Worm (Caenorhabditis elegans) whole organism, midembryonic: ENCODE results near the gene Y73B6BL.44.

Source experiments
- T22C8.4 ChIP-seq: fragments of 200-800 bp; sonication (Bioruptor generic); IDR thresholded peaks from 2 replicates; pipeline ENCODE4 v1.3.6; 2022; ENCODE audit warnings: missing genetic modification characterization, missing compliant biosample characterization
- cog-1 ChIP-seq: sonication (generic microtip); optimal IDR thresholded peaks from 2 replicates; lab custom pipeline; 2016; ENCODE audit warnings: missing genetic modification characterization, missing compliant biosample characterization
- flt-1 ChIP-seq: fragments of 200-800 bp; sonication (Bioruptor generic); IDR thresholded peaks from 2 replicates; pipeline ENCODE4 v1.3.6; 2022; ENCODE audit warnings: missing genetic modification characterization, missing compliant biosample characterization
- klf-2 ChIP-seq: fragments of 200-800 bp; sonication (Bioruptor generic); conservative IDR thresholded peaks from 2 replicates; pipeline ENCODE4 v1.3.6; 2022; ENCODE audit warnings: missing genetic modification reagents, missing genetic modification characterization, missing compliant biosample characterization
- med-1 ChIP-seq: sonication (generic microtip); optimal IDR thresholded peaks from 2 replicates; lab custom pipeline; 2017; ENCODE audit warnings: missing genetic modification characterization, mild to moderate bottlenecking, missing compliant biosample characterization, antibody characterized with exemption, missing genetic modification reagents; ENCODE audit not compliant: insufficient read depth
- ref-1 ChIP-seq: fragments of 200-800 bp; sonication (Bioruptor generic); conservative IDR thresholded peaks from 2 replicates; pipeline ENCODE4 v1.3.6; 2022; ENCODE audit warnings: missing genetic modification reagents, missing genetic modification characterization, missing compliant biosample characterization
- tab-1 ChIP-seq: fragments of 200-800 bp; sonication (Bioruptor generic); IDR thresholded peaks from 2 replicates; pipeline ENCODE4 v1.3.6; 2022; ENCODE audit warnings: missing genetic modification characterization, missing compliant biosample characterization
- ztf-23 ChIP-seq: fragments of 200-800 bp; sonication (Bioruptor generic); IDR thresholded peaks from 2 replicates; pipeline ENCODE4 v1.3.6; 2022; ENCODE audit warnings: missing genetic modification reagents, missing genetic modification characterization, missing compliant biosample characterization
- ztf-29 ChIP-seq: fragments of 200-800 bp; sonication (Bioruptor generic); IDR thresholded peaks from 2 replicates; pipeline ENCODE4 v1.3.6; 2022; ENCODE audit warnings: missing genetic modification reagents, missing genetic modification characterization, missing compliant biosample characterization

DNA sequence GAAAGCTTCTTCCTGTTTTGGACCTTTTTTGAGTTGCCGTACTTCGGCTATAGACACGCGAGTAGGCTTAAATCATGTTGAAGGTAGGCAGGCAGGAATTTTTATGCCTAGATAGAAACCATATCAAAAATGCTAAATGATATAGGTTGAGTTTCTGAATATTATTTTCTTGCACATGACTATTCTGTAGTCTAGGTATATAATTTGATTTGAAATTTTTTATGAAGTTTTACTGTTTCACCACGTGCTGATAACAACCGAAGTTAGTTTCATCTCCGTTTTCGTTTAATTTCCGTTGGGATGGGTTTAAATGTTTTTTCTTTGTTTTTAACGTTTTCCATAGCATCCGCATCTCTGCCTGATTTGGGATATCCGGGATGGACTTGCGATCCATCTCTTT, 6.4 kb upstream of the Y73B6BL.44 start, which contains the start of gene Y73B6BL.37:
- TF ChIP-seq ref-1 (GFP tag; lab: Robert Waterston, UW) = no peak
- no peak for TF ChIP-seq tab-1
- TF ChIP-seq cog-1 (tag; lab: Kevin White, UChicago) = no peak
- no peak for TF ChIP-seq klf-2 (GFP tag; lab: Robert Waterston, UW)
- no peak for TF ChIP-seq flt-1
- TF ChIP-seq ztf-29 (GFP tag; lab: Robert Waterston, UW) = no peak
- TF ChIP-seq ztf-23 (GFP tag; lab: Robert Waterston, UW) = no peak
- TF ChIP-seq med-1 = no peak
- no peak for TF ChIP-seq T22C8.4 (GFP tag; lab: Robert Waterston, UW)
